Worm (Caenorhabditis elegans) whole organism, L1 larva: ENCODE results near the gene cdd-2.

Experiments used
- C16A3.4 ChIP-seq: fragments of 150-350 bp; optimal IDR thresholded peaks from 2 replicates; lab custom pipeline; 2014; ENCODE audit warnings: missing biosample characterization, missing genetic modification characterization
- F16B12.6 ChIP-seq: fragments of 150-350 bp; optimal IDR thresholded peaks from 2 replicates; lab custom pipeline; 2014; ENCODE audit warnings: missing biosample characterization, missing genetic modification characterization
- alr-1 ChIP-seq: fragments of 200-800 bp; sonication (Bioruptor generic); optimal IDR thresholded peaks from 2 replicates; lab custom pipeline; 2018; ENCODE audit warnings: borderline replicate concordance, mild to moderate bottlenecking, missing genetic modification characterization, missing compliant biosample characterization
- blmp-1 ChIP-seq: fragments of 150-350 bp; optimal IDR thresholded peaks from 2 replicates; lab custom pipeline; 2014; ENCODE audit warnings: missing biosample characterization, missing genetic modification characterization
- ceh-63 ChIP-seq: fragments of 200-800 bp; sonication (Bioruptor generic); optimal IDR thresholded peaks from 2 replicates; lab custom pipeline; 2018; ENCODE audit warnings: mild to moderate bottlenecking, missing genetic modification characterization, missing compliant biosample characterization
- ceh-82 ChIP-seq, 3 experiments: fragments of 150-350 bp in 1 of 3; sonication (generic microtip) in 2 of 3; optimal IDR thresholded peaks; 2 replicates each; lab custom pipeline; 2014 to 2017; ENCODE audit warnings: missing biosample characterization in 3 of 3, missing genetic modification characterization in 3 of 3
- ceh-90 ChIP-seq: sonication (generic microtip); optimal IDR thresholded peaks from 2 replicates; lab custom pipeline; 2016; ENCODE audit warnings: missing genetic modification characterization, missing compliant biosample characterization
- dpl-1 ChIP-seq, 3 experiments: fragments of 150-350 bp in 2 of 3; sonication (generic microtip) in 1 of 3; optimal IDR thresholded peaks; 2 replicates each; lab custom pipeline; 2014 to 2017; ENCODE audit warnings: missing biosample characterization in 3 of 3, missing genetic modification characterization in 3 of 3, missing genetic modification reagents in 3 of 3
- dsc-1 ChIP-seq: sonication (generic microtip); optimal IDR thresholded peaks from 2 replicates; lab custom pipeline; 2016; ENCODE audit warnings: mild to moderate bottlenecking, missing genetic modification characterization, missing compliant biosample characterization
- efl-1 ChIP-seq, 4 experiments: fragments of 150-350 bp; optimal IDR thresholded peaks in 3 of 4; peaks in 1 of 4; 1 replicate in 1 of 4; 2 replicates in 3 of 4; lab custom pipeline; 2014; ENCODE audit warnings: missing biosample characterization in 2 of 4, missing genetic modification characterization in 2 of 4, missing genetic modification reagents in 2 of 4
- efl-3 ChIP-seq: fragments of 200-800 bp; sonication (Bioruptor generic); optimal IDR thresholded peaks from 2 replicates; lab custom pipeline; 2018; ENCODE audit warnings: mild to moderate bottlenecking, missing genetic modification characterization, missing compliant biosample characterization
- elt-2 ChIP-seq: sonication (generic microtip); optimal IDR thresholded peaks from 2 replicates; lab custom pipeline; 2016; ENCODE audit warnings: missing genetic modification characterization, mild to moderate bottlenecking, inconsistent platforms, missing compliant biosample characterization, missing genetic modification reagents
- elt-3 ChIP-seq, 6 experiments: fragments of 150-350 bp in 1 of 6; sonication (generic microtip); optimal IDR thresholded peaks; 2 replicates each; lab custom pipeline; 2017 to 2018; ENCODE audit warnings: missing biosample characterization in 6 of 6, missing genetic modification characterization in 6 of 6, inconsistent platforms in 1 of 6
- irx-1 ChIP-seq: sonication (generic microtip); optimal IDR thresholded peaks from 2 replicates; lab custom pipeline; 2016; ENCODE audit warnings: missing genetic modification characterization, missing compliant biosample characterization
- lin-14 ChIP-seq: fragments of 200-800 bp; sonication (Bioruptor generic); optimal IDR thresholded peaks from 2 replicates; lab custom pipeline; 2018; ENCODE audit warnings: mild to moderate bottlenecking, missing genetic modification characterization, moderate library complexity, missing compliant biosample characterization
- lin-15B ChIP-seq: fragments of 150-350 bp; sonication (generic microtip); optimal IDR thresholded peaks from 3 replicates; lab custom pipeline; 2014; ENCODE audit warnings: missing biosample characterization, missing genetic modification characterization
- lin-35 ChIP-seq, 2 experiments: fragments of 150-350 bp; optimal IDR thresholded peaks; 2 replicates each; lab custom pipeline; 2014; ENCODE audit warnings: missing biosample characterization in 2 of 2, missing genetic modification characterization in 2 of 2, missing genetic modification reagents in 2 of 2
- lin-39 ChIP-seq: fragments of 150-350 bp; optimal IDR thresholded peaks from 2 replicates; lab custom pipeline; 2014; ENCODE audit warnings: missing biosample characterization, missing genetic modification reagents, missing genetic modification characterization
- lsy-2 ChIP-seq, 2 experiments: fragments of 150-350 bp; optimal IDR thresholded peaks; 2 replicates each; lab custom pipeline; 2014; ENCODE audit warnings: missing biosample characterization in 2 of 2, missing genetic modification characterization in 2 of 2
- mep-1 ChIP-seq: fragments of 150-350 bp; optimal IDR thresholded peaks from 2 replicates; lab custom pipeline; 2014; ENCODE audit warnings: missing biosample characterization, missing genetic modification characterization
- nhr-19 ChIP-seq: fragments of 200-800 bp; sonication (Bioruptor generic); conservative IDR thresholded peaks from 2 replicates; pipeline ENCODE4 v1.3.6; 2022; ENCODE audit warnings: missing genetic modification characterization, missing compliant biosample characterization
- nhr-20 ChIP-seq: sonication (generic microtip); optimal IDR thresholded peaks from 2 replicates; lab custom pipeline; 2016; ENCODE audit warnings: mild to moderate bottlenecking, missing genetic modification characterization, missing compliant biosample characterization
- nhr-47 ChIP-seq: sonication (generic microtip); optimal IDR thresholded peaks from 2 replicates; lab custom pipeline; 2016; ENCODE audit warnings: mild to moderate bottlenecking, missing genetic modification characterization, moderate library complexity, missing compliant biosample characterization
- nhr-71 ChIP-seq: sonication (generic microtip); optimal IDR thresholded peaks from 2 replicates; lab custom pipeline; 2016; ENCODE audit warnings: mild to moderate bottlenecking, missing genetic modification characterization, moderate library complexity, missing compliant biosample characterization
- nhr-77 ChIP-seq: fragments of 150-350 bp; optimal IDR thresholded peaks from 2 replicates; lab custom pipeline; 2014; ENCODE audit warnings: missing biosample characterization, missing genetic modification characterization
- nhr-85 ChIP-seq: sonication (generic microtip); peaks from one replicate; lab custom pipeline; 2016; ENCODE audit warnings: missing genetic modification characterization, inconsistent platforms, missing compliant biosample characterization
- nhr-90 ChIP-seq: sonication (generic microtip); optimal IDR thresholded peaks from 2 replicates; lab custom pipeline; 2016; ENCODE audit warnings: mild to moderate bottlenecking, missing genetic modification characterization, missing compliant biosample characterization; ENCODE audit not compliant: poor library complexity
- pag-3 ChIP-seq: sonication (generic microtip); optimal IDR thresholded peaks from 2 replicates; lab custom pipeline; 2017; ENCODE audit warnings: missing genetic modification characterization, mild to moderate bottlenecking, missing compliant biosample characterization, antibody characterized with exemption, borderline replicate concordance; ENCODE audit not compliant: insufficient read depth
- rnt-1 ChIP-seq: sonication (generic microtip); optimal IDR thresholded peaks from 2 replicates; lab custom pipeline; 2016; ENCODE audit warnings: mild to moderate bottlenecking, missing genetic modification characterization, moderate library complexity, missing compliant biosample characterization
- snu-23 ChIP-seq: sonication (generic microtip); optimal IDR thresholded peaks from 2 replicates; lab custom pipeline; 2016; ENCODE audit warnings: missing genetic modification characterization, missing compliant biosample characterization
- swsn-7 ChIP-seq: sonication (generic microtip); optimal IDR thresholded peaks from 2 replicates; lab custom pipeline; 2016; ENCODE audit warnings: missing genetic modification characterization, missing compliant biosample characterization
- tbx-2 ChIP-seq: sonication (generic microtip); optimal IDR thresholded peaks from 2 replicates; lab custom pipeline; 2016; ENCODE audit warnings: missing genetic modification characterization, missing compliant biosample characterization
- unc-130 ChIP-seq: fragments of 150-350 bp; optimal IDR thresholded peaks from 2 replicates; lab custom pipeline; 2017; ENCODE audit warnings: missing biosample characterization, missing genetic modification characterization, inconsistent platforms
- unc-62 ChIP-seq: fragments of 150-350 bp; optimal IDR thresholded peaks from 2 replicates; lab custom pipeline; 2014; ENCODE audit warnings: missing biosample characterization, missing genetic modification reagents, missing genetic modification characterization
- vab-15 ChIP-seq: sonication (generic microtip); optimal IDR thresholded peaks from 2 replicates; lab custom pipeline; 2017; ENCODE audit warnings: missing genotype, mild to moderate bottlenecking, missing genetic modification characterization, missing compliant biosample characterization
- xbp-1 ChIP-seq: sonication (generic microtip); optimal IDR thresholded peaks from 2 replicates; lab custom pipeline; 2016; ENCODE audit warnings: missing genetic modification characterization, missing compliant biosample characterization

Gene cdd-2

ce11 chrIV:7512617-7513233, 35.0 kb downstream of the cdd-2 start, which contains the start of the genes plc-4 and R05G6.4:
Gene plc-4, minus strand, starts transcription at chrIV:7512667.
Gene R05G6.4, plus strand, starts transcription at chrIV:7513233.
- peak; percentile 42 to 65 for TF ChIP-seq lin-35 (GFP tag; optimal IDR thresholded peaks at IDR 0.05; lab: Kevin White, UChicago)
- TF ChIP-seq lsy-2 (tag; optimal IDR thresholded peaks at IDR 0.05; lab: Kevin White, UChicago): peak; percentile 53 to 68
- peak; percentile 57 for TF ChIP-seq mep-1 (tag; lab: Kevin White, UChicago)
- TF ChIP-seq rnt-1 (tag; lab: Kevin White, UChicago): peak; percentile 7
- TF ChIP-seq xbp-1: peak; percentile 42
- peak; percentile 68 for TF ChIP-seq nhr-85 (tag; lab: Kevin White, UChicago)
- TF ChIP-seq nhr-90 (tag; lab: Kevin White, UChicago): peak; percentile 52
- peak; percentile 52 for TF ChIP-seq nhr-20 (tag; lab: Kevin White, UChicago)
- TF ChIP-seq lin-14 (GFP tag; lab: Kevin White, UChicago): peak; percentile 48
- TF ChIP-seq nhr-47 (tag; lab: Kevin White, UChicago): peak; percentile 39
- peak; percentile 70 for TF ChIP-seq nhr-71 (tag; lab: Kevin White, UChicago)
- no peak for TF ChIP-seq ceh-63
- peak; percentile 4 for TF ChIP-seq F16B12.6 (tag; lab: Kevin White, UChicago)
- TF ChIP-seq efl-3: no peak
- TF ChIP-seq tbx-2 (tag; lab: Kevin White, UChicago): peak; percentile 38
- peak; percentile 20 for TF ChIP-seq dsc-1 (tag; lab: Kevin White, UChicago)
- TF ChIP-seq elt-2 (tag; lab: Kevin White, UChicago): no peak
- peak; percentile 56 for TF ChIP-seq snu-23 (GFP tag; lab: Kevin White, UChicago)
- TF ChIP-seq blmp-1 (tag; lab: Kevin White, UChicago): peak; percentile 53
- peak; percentile 37 to 59 (median 55) for TF ChIP-seq dpl-1 (GFP tag; optimal IDR thresholded peaks at IDR 0.05; lab: Kevin White, UChicago)
- TF ChIP-seq lin-39 (tag; lab: Kevin White, UChicago): no peak
- TF ChIP-seq ceh-82 (tag; optimal IDR thresholded peaks at IDR 0.05; lab: Kevin White, UChicago): peak in 2 of 3 experiments; percentile 15 to 27
- TF ChIP-seq nhr-77: peak; percentile 16
- TF ChIP-seq unc-130: no peak
- TF ChIP-seq C16A3.4 (tag; lab: Kevin White, UChicago): peak; percentile 60
- TF ChIP-seq efl-1 (optimal IDR thresholded peaks at IDR 0.05; lab: Kevin White, UChicago): peak; percentile 29 to 63
- peak; percentile 44 to 55 for TF ChIP-seq efl-1 (GFP tag; optimal IDR thresholded peaks at IDR 0.05 in 1 of 2; lab: Kevin White, UChicago)
- peak in 2 of 6 experiments; percentile 3 to 52 for TF ChIP-seq elt-3 (tag; optimal IDR thresholded peaks at IDR 0.05; lab: Kevin White, UChicago)
- TF ChIP-seq unc-62 (GFP tag; lab: Kevin White, UChicago): no peak
- TF ChIP-seq swsn-7 (tag; lab: Kevin White, UChicago): peak; percentile 42
- peak; percentile 13; the same call in 1 of the 2 replicates for TF ChIP-seq nhr-19 (GFP tag; lab: Robert Waterston, UW)

ce11 chrIV:7510829-7511228, 36.9 kb downstream of the cdd-2 start:
- peak in 2 of 3 experiments; percentile 29 to 37 for TF ChIP-seq dpl-1 (GFP tag; optimal IDR thresholded peaks at IDR 0.05; lab: Kevin White, UChicago)
- peak in 1 of 2 experiments; percentile 10 for TF ChIP-seq efl-1 (optimal IDR thresholded peaks at IDR 0.05; lab: Kevin White, UChicago)
- TF ChIP-seq efl-1 (GFP tag; optimal IDR thresholded peaks at IDR 0.05 in 1 of 2; lab: Kevin White, UChicago): peak in 1 of 2 experiments; percentile 40
- TF ChIP-seq blmp-1 (tag; lab: Kevin White, UChicago): no peak
- no peak for TF ChIP-seq lin-15B (tag; lab: Kevin White, UChicago)
- TF ChIP-seq irx-1 (tag; lab: Kevin White, UChicago): no peak
- TF ChIP-seq vab-15: no peak
- TF ChIP-seq alr-1 (tag; lab: Kevin White, UChicago): no peak
- TF ChIP-seq pag-3 (tag; lab: Kevin White, UChicago): no peak
- no peak for TF ChIP-seq ceh-90
- peak in 1 of 2 experiments; percentile 7 for TF ChIP-seq lin-35 (GFP tag; optimal IDR thresholded peaks at IDR 0.05; lab: Kevin White, UChicago)
